Worm (Caenorhabditis elegans): ENCODE data around the gene rbm-25.
A peak's percentile ranks its signal among the peaks of the same experiment; 100 is the strongest.

The rbm-25 gene

DNA sequence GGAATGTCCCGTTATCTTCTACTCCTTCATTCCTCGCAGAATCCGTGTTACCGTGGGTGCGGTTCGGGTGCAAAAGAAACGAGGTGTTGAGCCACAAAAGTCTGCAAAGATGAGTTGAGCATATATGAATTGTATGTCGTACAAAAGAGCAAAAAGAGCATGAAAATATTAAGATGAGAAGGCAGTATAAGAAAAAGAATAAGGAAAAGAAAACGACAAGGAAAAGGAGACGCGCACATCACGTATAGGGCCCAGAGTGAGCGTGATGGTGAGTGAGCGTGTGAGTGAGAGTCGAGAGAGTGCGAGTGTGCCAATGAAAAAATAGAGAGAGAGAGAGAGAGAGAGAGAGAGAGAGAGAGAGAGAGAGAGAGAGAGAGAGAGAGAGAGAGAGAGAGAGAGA lies 35.1 kb upstream of the rbm-25 start, which contains the start of gene egl-10 (continued):
- TF ChIP-seq nhr-10 (tag; optimal IDR thresholded peaks at IDR 0.05) (no peak), lsy-2 (tag; optimal IDR thresholded peaks at IDR 0.05) (peak in 1 of 2 experiments; percentile 8), zag-1 (tag; optimal IDR thresholded peaks at IDR 0.05) (no peak), lin-13 (GFP tag; optimal IDR thresholded peaks at IDR 0.05) (no peak)

DNA sequence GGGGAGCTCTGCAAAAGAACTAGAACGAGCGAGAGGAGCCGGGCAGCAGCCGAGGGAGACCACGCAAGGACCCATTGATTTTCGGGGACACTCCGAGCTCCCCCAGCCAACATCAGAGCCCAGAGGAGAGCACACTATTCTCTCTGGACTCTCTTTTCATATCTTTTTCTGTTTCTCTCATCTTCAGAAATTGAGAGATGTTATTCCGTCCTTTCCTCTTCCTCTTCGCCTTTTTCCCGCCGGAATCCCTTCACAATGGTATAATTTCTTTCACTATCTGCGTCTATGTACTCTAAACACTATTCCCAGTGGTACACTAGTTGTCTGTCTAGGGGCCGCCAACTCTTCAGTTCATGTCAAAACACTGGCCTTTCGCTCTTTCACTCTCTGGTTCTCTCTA lies 32.6 kb upstream of the rbm-25 start:
- no peak for TF ChIP-seq ZK546.5 (tag; optimal IDR thresholded peaks at IDR 0.05)
- no peak for TF ChIP-seq nhr-77 (tag; optimal IDR thresholded peaks at IDR 0.05)
- no peak for TF ChIP-seq R02D3.7 (tag; optimal IDR thresholded peaks at IDR 0.05)
- TF ChIP-seq C34F6.9 (tag; optimal IDR thresholded peaks at IDR 0.05) = peak; percentile 96
- peak; percentile 63 for TF ChIP-seq nhr-25 (tag; optimal IDR thresholded peaks at IDR 0.05)
- TF ChIP-seq unc-62 (GFP tag; optimal IDR thresholded peaks at IDR 0.05) = no peak
- TF ChIP-seq nhr-21 (tag; optimal IDR thresholded peaks at IDR 0.05) = peak; percentile 66
- no peak for TF ChIP-seq dmd-4 (tag; optimal IDR thresholded peaks at IDR 0.05)
- no peak for TF ChIP-seq nhr-23 (tag; optimal IDR thresholded peaks at IDR 0.05)
- TF ChIP-seq ztf-4 (tag; optimal IDR thresholded peaks at IDR 0.05) = peak; percentile 59
- peak; percentile 90 for TF ChIP-seq unc-55 (GFP tag; optimal IDR thresholded peaks at IDR 0.05)
- TF ChIP-seq lin-39 (tag; optimal IDR thresholded peaks at IDR 0.05) = no peak
- peak; percentile 95 for TF ChIP-seq sma-9 (GFP tag; optimal IDR thresholded peaks at IDR 0.05)
- TF ChIP-seq sma-9 (tag; optimal IDR thresholded peaks at IDR 0.05) = peak; percentile 23
- peak; percentile 26 for TF ChIP-seq blmp-1 (tag; optimal IDR thresholded peaks at IDR 0.05; ENCODE audit: insufficient read depth)
- peak; percentile 53 for TF ChIP-seq sma-3 (GFP tag; optimal IDR thresholded peaks at IDR 0.05)
- no peak for TF ChIP-seq unc-39 (tag; optimal IDR thresholded peaks at IDR 0.05)
- no peak for TF ChIP-seq nhr-237 (tag; optimal IDR thresholded peaks at IDR 0.05)
- no peak for TF ChIP-seq elt-1 (tag; optimal IDR thresholded peaks at IDR 0.05)
- peak; percentile 21 for TF ChIP-seq mab-5 (tag; optimal IDR thresholded peaks at IDR 0.05)
- TF ChIP-seq snpc-4 (tag; optimal IDR thresholded peaks at IDR 0.05) = peak; percentile 32
- peak; percentile 73 for TF ChIP-seq Y55F3AM.14 (GFP tag; optimal IDR thresholded peaks at IDR 0.05)
- TF ChIP-seq nhr-10 (tag; optimal IDR thresholded peaks at IDR 0.05) = no peak
- peak; percentile 64 for TF ChIP-seq lin-13 (GFP tag; optimal IDR thresholded peaks at IDR 0.05)
- TF ChIP-seq fos-1 (tag; optimal IDR thresholded peaks at IDR 0.05) = peak; percentile 20
- TF ChIP-seq ztf-1 (GFP tag; conservative IDR thresholded peaks at IDR 0.05) = no peak
- TF ChIP-seq mdl-1 (tag; optimal IDR thresholded peaks at IDR 0.05) = peak in 1 of 2 experiments; percentile 67
- TF ChIP-seq alr-1 (tag; optimal IDR thresholded peaks at IDR 0.05) = no peak
- no peak for TF ChIP-seq aly-2 (tag; optimal IDR thresholded peaks at IDR 0.05)
- TF ChIP-seq nhr-129 (tag; optimal IDR thresholded peaks at IDR 0.05) = peak; percentile 86
- TF ChIP-seq F13H6.1 (tag; optimal IDR thresholded peaks at IDR 0.05) = peak; percentile 96
- no peak for TF ChIP-seq ztf-11 (tag; optimal IDR thresholded peaks at IDR 0.05)
- TF ChIP-seq zag-1 (tag; optimal IDR thresholded peaks at IDR 0.05) = peak; percentile 93
- no peak for TF ChIP-seq mbf-1 (tag; optimal IDR thresholded peaks at IDR 0.05)
- TF ChIP-seq ceh-16 (tag; optimal IDR thresholded peaks at IDR 0.05) = no peak
- peak; percentile 63 for TF ChIP-seq lin-11 (tag; optimal IDR thresholded peaks at IDR 0.05)
- TF ChIP-seq sem-4 (tag; optimal IDR thresholded peaks at IDR 0.05) = peak; percentile 80
- peak; percentile 55 for TF ChIP-seq gmeb-1 (tag; optimal IDR thresholded peaks at IDR 0.05)
- TF ChIP-seq lsy-2 (tag; optimal IDR thresholded peaks at IDR 0.05) = peak; percentile 55 to 84
- peak; percentile 89 for TF ChIP-seq crh-2 (tag; optimal IDR thresholded peaks at IDR 0.05)
- peak; percentile 79 for TF ChIP-seq egl-27 (tag; optimal IDR thresholded peaks at IDR 0.05)

DNA sequence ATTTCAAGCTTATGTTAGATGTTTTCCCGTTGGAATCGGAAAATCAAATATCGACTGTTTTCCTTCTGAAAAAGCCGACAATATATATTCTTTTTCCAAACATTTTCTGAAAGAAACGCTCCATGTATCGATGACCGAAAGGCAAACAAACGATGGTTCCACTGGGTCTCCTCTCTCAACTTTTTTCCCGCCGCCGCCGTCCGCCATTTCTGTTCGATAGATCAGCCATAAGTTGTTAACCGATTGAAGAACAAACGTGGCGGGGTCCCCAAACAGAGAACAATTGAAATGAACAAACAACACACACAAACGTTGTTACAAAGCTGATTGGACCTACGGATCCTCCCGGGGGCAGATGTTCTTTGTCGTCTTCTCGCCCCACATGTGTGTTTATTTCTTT lies 31.4 kb upstream of the rbm-25 start:
- peak; percentile 45 for TF ChIP-seq sma-9 (GFP tag; optimal IDR thresholded peaks at IDR 0.05)
- no peak for TF ChIP-seq sma-9 (tag; optimal IDR thresholded peaks at IDR 0.05)
- no peak for TF ChIP-seq lin-11 (tag; optimal IDR thresholded peaks at IDR 0.05)
- TF ChIP-seq F13H6.1 (tag; optimal IDR thresholded peaks at IDR 0.05) = peak; percentile 7
